Fruit fly (Drosophila melanogaster) whole organism: ENCODE measurements around the gene CG31493.

Experiments used
- CG8478 ChIP-seq: fragments of >200 bp; optimal IDR thresholded peaks from 2 replicates; lab custom pipeline; 2018; ENCODE audit warnings: inconsistent platforms
- Dll ChIP-seq: fragments of >200 bp; optimal IDR thresholded peaks from 2 replicates; lab custom pipeline; 2017
- EcR ChIP-seq, 2 experiments: fragments of >200 bp; optimal IDR thresholded peaks; 2 replicates each; lab custom pipeline; 2017; ENCODE audit warnings: missing biosample characterization in 2 of 2, missing genetic modification characterization in 2 of 2, missing genetic modification reagents in 2 of 2
- pan ChIP-seq: fragments of >200 bp; optimal IDR thresholded peaks from 2 replicates; lab custom pipeline; 2017
- psq ChIP-seq: fragments of >200 bp; optimal IDR thresholded peaks from 2 replicates; lab custom pipeline; 2017
- usp ChIP-seq: fragments of >200 bp; optimal IDR thresholded peaks from 2 replicates; lab custom pipeline; 2017; ENCODE audit warnings: missing biosample characterization, missing genetic modification characterization, mixed read lengths

Gene CG31493

dm6 chr3R:7135881-7136280 lies 4.5 kb downstream of the CG31493 start, which contains the start of gene Fer1:
TSS of gene Fer1 (plus strand) at chr3R:7136206.
- TF ChIP-seq EcR (GFP tag; optimal IDR thresholded peaks at IDR 0.05; lab: Kevin White, UChicago) (no peak), usp (GFP tag; lab: Kevin White, UChicago) (no peak), psq (no peak), pan (no peak), CG8478 (lab: Kevin White, UChicago) (no peak), Dll (lab: Kevin White, UChicago) (no peak)

- TF ChIP-seq CG8478 (lab: Kevin White, UChicago), result no peak
These were observed 5.8 kb downstream of the CG31493 start for dm6 chr3R:7137207-7137606.

- TF ChIP-seq usp (GFP tag; lab: Kevin White, UChicago) (no peak), pan (no peak), psq (no peak), EcR (GFP tag; optimal IDR thresholded peaks at IDR 0.05; lab: Kevin White, UChicago) (no peak), CG8478 (lab: Kevin White, UChicago) (no peak)
These were observed 6.7 kb downstream of the CG31493 start for dm6 chr3R:7138058-7138457.

- TF ChIP-seq CG8478 (lab: Kevin White, UChicago) (no peak), Dll (lab: Kevin White, UChicago) (no peak), usp (GFP tag; lab: Kevin White, UChicago) (no peak), pan (no peak), psq (no peak), EcR (GFP tag; optimal IDR thresholded peaks at IDR 0.05; lab: Kevin White, UChicago) (no peak)
These were observed 8.1 kb downstream of the CG31493 start for dm6 chr3R:7139188-7140038.

- no peak for TF ChIP-seq EcR (GFP tag; optimal IDR thresholded peaks at IDR 0.05; lab: Kevin White, UChicago)
These were observed 11.2 kb downstream of the CG31493 start for dm6 chr3R:7142580-7142979.

dm6 chr3R:7144245-7144904 lies 13.0 kb downstream of the CG31493 start, which contains the start of the genes CG14610 and CG2656:
TSS of gene CG14610 (minus strand) at chr3R:7144295.
TSS of gene CG2656 (plus strand) at chr3R:7144724.
- TF ChIP-seq psq, result no peak
- no peak for TF ChIP-seq CG8478 (lab: Kevin White, UChicago)
- no peak for TF ChIP-seq EcR (GFP tag; optimal IDR thresholded peaks at IDR 0.05; lab: Kevin White, UChicago)
- TF ChIP-seq pan, result no peak

- no peak for TF ChIP-seq psq
- no peak for TF ChIP-seq CG8478 (lab: Kevin White, UChicago)
- no peak for TF ChIP-seq Dll (lab: Kevin White, UChicago)
- TF ChIP-seq EcR (GFP tag; optimal IDR thresholded peaks at IDR 0.05; lab: Kevin White, UChicago), result no peak
- no peak for TF ChIP-seq usp (GFP tag; lab: Kevin White, UChicago)
- TF ChIP-seq pan, result no peak
These were observed 19.4 kb downstream of the CG31493 start, which contains the start of the genes gfzf and Sas-4 for dm6 chr3R:7150544-7151406. TSS of gene gfzf (minus strand) at chr3R:7150968. TSS of gene Sas-4 (plus strand) at chr3R:7151367.

dm6 chr3R:7154586-7155357 lies 23.4 kb downstream of the CG31493 start, which contains the start of gene MAGE:
TSS of gene MAGE (minus strand) at chr3R:7155180.
- TF ChIP-seq pan (no peak), usp (GFP tag; lab: Kevin White, UChicago) (no peak), Dll (lab: Kevin White, UChicago) (no peak), psq (no peak), CG8478 (lab: Kevin White, UChicago) (no peak)

dm6 chr3R:7157102-7157501 lies 25.7 kb downstream of the CG31493 start:
- no peak for TF ChIP-seq psq
- TF ChIP-seq pan, result no peak
- no peak for TF ChIP-seq CG8478 (lab: Kevin White, UChicago)
- TF ChIP-seq usp (GFP tag; lab: Kevin White, UChicago), result no peak
- no peak for TF ChIP-seq Dll (lab: Kevin White, UChicago)
- TF ChIP-seq EcR (GFP tag; optimal IDR thresholded peaks at IDR 0.05; lab: Kevin White, UChicago), result no peak

- TF ChIP-seq EcR (GFP tag; optimal IDR thresholded peaks at IDR 0.05; lab: Kevin White, UChicago), result no peak
- TF ChIP-seq Dll (lab: Kevin White, UChicago), result no peak
- TF ChIP-seq pan, result no peak
- no peak for TF ChIP-seq CG8478 (lab: Kevin White, UChicago)
- no peak for TF ChIP-seq usp (GFP tag; lab: Kevin White, UChicago)
- no peak for TF ChIP-seq psq
These were observed 28.3 kb downstream of the CG31493 start for dm6 chr3R:7159615-7160014.
